Worm (Caenorhabditis elegans): Measurements from ENCODE around the gene srw-138.

- TF ChIP-seq ceh-22 (tag; optimal IDR thresholded peaks at IDR 0.05) (no peak), unc-55 (GFP tag; optimal IDR thresholded peaks at IDR 0.05) (no peak), fax-1 (tag; optimal IDR thresholded peaks at IDR 0.05) (no peak), ceh-45 (GFP tag; IDR thresholded peaks at IDR 0.05) (no peak), fkh-10 (GFP tag; optimal IDR thresholded peaks at IDR 0.05) (no peak), unc-42 (tag; optimal IDR thresholded peaks at IDR 0.05) (no peak), nhr-11 (tag; optimal IDR thresholded peaks at IDR 0.05) (no peak), elt-4 (tag; optimal IDR thresholded peaks at IDR 0.05) (no peak), dve-1 (tag; optimal IDR thresholded peaks at IDR 0.05) (no peak), ceh-9 (tag; optimal IDR thresholded peaks at IDR 0.05) (no peak), ztf-16 (tag; optimal IDR thresholded peaks at IDR 0.05) (no peak), ama-1 (optimal IDR thresholded peaks at IDR 0.05) (no peak)
Measured at ce11 chrV:2960894-2961293, 2.0 kb downstream of the srw-138 start, which contains the start of gene srw-144.
